Fruit fly (Drosophila melanogaster): Measurements from ENCODE around the gene CG16753.
A peak's percentile ranks its signal among the peaks of the same experiment; 100 is the strongest.

Gene CG16753

DNA sequence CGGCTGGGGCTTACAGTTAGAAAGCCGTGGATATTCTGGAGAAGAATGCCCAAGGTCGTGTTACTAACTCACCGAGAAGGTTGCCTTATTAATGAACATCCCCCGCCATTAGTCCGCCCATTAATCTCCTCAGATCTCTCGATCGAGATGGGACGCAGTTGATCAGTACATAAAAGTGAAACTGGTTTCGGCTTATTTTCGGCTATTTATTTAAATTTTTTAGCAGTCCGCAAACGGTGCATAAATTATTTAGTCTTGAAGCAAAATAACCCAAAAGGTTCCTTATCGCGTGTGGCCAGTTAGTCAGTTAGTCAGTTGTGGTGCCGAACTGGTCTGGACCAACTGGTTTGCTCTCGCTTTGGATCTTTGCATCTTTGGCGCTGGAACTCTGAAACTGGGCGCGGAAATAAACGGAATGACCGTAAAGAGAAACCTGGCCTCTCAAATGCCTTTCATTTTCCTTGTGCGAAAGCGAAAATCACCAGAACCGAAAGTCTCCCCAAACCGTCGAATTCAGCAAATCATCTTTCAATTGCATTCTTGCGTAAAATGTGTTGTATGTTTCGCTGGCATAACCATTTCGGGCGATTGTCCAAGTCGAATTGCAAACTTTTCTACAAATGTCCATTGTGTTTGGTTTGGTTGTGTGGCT lies 44.0 kb downstream of the CG16753 start (continued):
- TF ChIP-seq CG6808 (GFP tag; optimal IDR thresholded peaks at IDR 0.05), result no peak
- no peak for TF ChIP-seq CG11294 (GFP tag; IDR thresholded peaks at IDR 0.05)
- no peak for TF ChIP-seq CG6792 (GFP tag; optimal IDR thresholded peaks at IDR 0.05)
- no peak for TF ChIP-seq CG6276 (GFP tag; optimal IDR thresholded peaks at IDR 0.05)
- TF ChIP-seq fd59A (GFP tag; optimal IDR thresholded peaks at IDR 0.05), result no peak

DNA sequence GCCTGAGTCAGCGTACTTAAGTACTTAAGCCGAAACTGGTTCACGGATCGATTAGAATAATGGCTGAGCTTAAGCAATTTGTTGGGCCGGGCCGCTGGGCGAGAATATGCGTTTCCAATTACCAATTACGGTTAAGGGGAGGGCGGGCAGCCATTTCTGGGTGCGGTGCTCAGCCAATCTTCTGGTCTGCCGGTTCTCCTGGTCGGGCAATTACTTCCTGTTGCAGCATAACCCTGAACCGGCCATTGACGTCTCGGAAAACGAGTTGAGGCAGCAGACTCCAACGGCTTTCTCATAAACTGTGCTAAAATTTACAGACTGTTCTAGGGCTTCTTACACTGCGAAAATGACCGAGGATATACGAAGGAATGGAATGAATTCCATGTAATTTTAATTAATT lies 46.3 kb downstream of the CG16753 start:
- TF ChIP-seq CG10669 (GFP tag; optimal IDR thresholded peaks at IDR 0.05) (peak; percentile 31), CG6808 (GFP tag; optimal IDR thresholded peaks at IDR 0.05) (peak; percentile 35), CG4318 (GFP tag; optimal IDR thresholded peaks at IDR 0.05) (no peak)

DNA sequence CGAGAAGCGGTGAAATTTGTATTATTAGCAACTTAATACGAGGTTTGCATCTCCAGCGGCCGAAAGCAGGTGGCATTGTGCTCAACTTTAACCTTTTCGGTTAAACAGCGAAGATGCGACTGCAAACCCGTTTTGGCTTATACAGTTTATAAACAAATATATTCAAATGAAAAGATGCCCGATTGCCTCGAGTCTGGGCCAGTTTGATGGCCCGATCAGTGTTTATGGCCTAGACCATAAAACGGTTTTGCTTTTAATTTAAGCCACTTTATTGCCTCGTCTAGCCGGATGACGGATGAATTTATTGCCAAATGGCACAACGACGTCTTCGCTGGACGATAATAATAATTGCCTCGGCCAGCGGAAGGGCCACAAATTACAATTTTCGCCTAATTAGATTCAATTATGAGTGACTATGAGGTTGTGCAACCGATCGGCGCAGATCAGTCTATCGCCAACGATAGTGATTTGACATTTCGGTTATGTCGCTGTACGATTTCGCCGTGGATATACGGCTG lies 47.7 kb downstream of the CG16753 start:
- no peak for TF ChIP-seq Eip93F (GFP tag; optimal IDR thresholded peaks at IDR 0.05)
- TF ChIP-seq spab (GFP tag; optimal IDR thresholded peaks at IDR 0.05), result no peak
- TF ChIP-seq acj6 (GFP tag; optimal IDR thresholded peaks at IDR 0.05), result no peak

Data from whole organism, prepupa.